Fruit fly (Drosophila melanogaster) whole organism, prepupa: ENCODE data around the gene Sgs5.

ENCODE experiments used
- Blimp-1 ChIP-seq: fragments of 200-800 bp; sonication (Bioruptor generic); optimal IDR thresholded peaks from 3 replicates; lab custom pipeline; 2017; ENCODE audit warnings: missing biosample characterization, missing genetic modification characterization, mild to moderate bottlenecking, moderate library complexity, missing genetic modification reagents
- CG10631 ChIP-seq: fragments of 200-800 bp; sonication (Bioruptor generic); optimal IDR thresholded peaks from 2 replicates; lab custom pipeline; 2016; ENCODE audit warnings: missing biosample characterization, missing genetic modification characterization
- CG10669 ChIP-seq: fragments of 200-800 bp; sonication (Bioruptor generic); optimal IDR thresholded peaks from 3 replicates; lab custom pipeline; 2018; ENCODE audit warnings: missing biosample characterization, mild to moderate bottlenecking, missing genetic modification characterization, moderate library complexity
- CG11902 ChIP-seq: fragments of 200-800 bp; sonication (Bioruptor generic); optimal IDR thresholded peaks from 3 replicates; lab custom pipeline; 2016; ENCODE audit warnings: missing biosample characterization, missing genetic modification characterization
- CG15336 ChIP-seq: fragments of 200-800 bp; sonication (Bioruptor generic); IDR thresholded peaks from 2 replicates; pipeline ENCODE4 v1.3.6; 2022; ENCODE audit warnings: missing biosample characterization, missing genetic modification characterization
- CG1621 ChIP-seq: fragments of 200-800 bp; sonication (Bioruptor generic); optimal IDR thresholded peaks from 3 replicates; lab custom pipeline; 2018; ENCODE audit warnings: missing biosample characterization, mild to moderate bottlenecking, missing genetic modification characterization
- CG3032 ChIP-seq: fragments of 200-800 bp; optimal IDR thresholded peaks from 2 replicates; lab custom pipeline; 2019; ENCODE audit warnings: missing biosample characterization, mild to moderate bottlenecking, missing genetic modification characterization, moderate library complexity
- CG31627 ChIP-seq: fragments of 200-800 bp; sonication (Bioruptor generic); optimal IDR thresholded peaks from 3 replicates; lab custom pipeline; 2016; ENCODE audit warnings: missing biosample characterization, missing genetic modification characterization
- CG34406 ChIP-seq: fragments of 200-800 bp; sonication (Bioruptor generic); optimal IDR thresholded peaks from 3 replicates; lab custom pipeline; 2016; ENCODE audit warnings: missing biosample characterization, missing genetic modification characterization
- CG3919 ChIP-seq: fragments of 200-800 bp; sonication (Bioruptor generic); optimal IDR thresholded peaks from 3 replicates; lab custom pipeline; 2016; ENCODE audit warnings: missing biosample characterization, missing genetic modification characterization
- CG6276 ChIP-seq: fragments of 200-800 bp; sonication (Bioruptor generic); optimal IDR thresholded peaks from 2 replicates; lab custom pipeline; 2017; ENCODE audit warnings: missing biosample characterization, mild to moderate bottlenecking, missing genetic modification characterization
- CG6792 ChIP-seq: fragments of 200-800 bp; sonication (Bioruptor generic); optimal IDR thresholded peaks from 3 replicates; lab custom pipeline; 2016; ENCODE audit warnings: missing biosample characterization, missing genetic modification characterization
- CG6808 ChIP-seq: fragments of 200-800 bp; sonication (Bioruptor generic); optimal IDR thresholded peaks from 3 replicates; lab custom pipeline; 2017; ENCODE audit warnings: missing biosample characterization, missing genetic modification characterization, mild to moderate bottlenecking, moderate library complexity, missing genetic modification reagents
- CG6854 ChIP-seq: fragments of 200-800 bp; sonication (Bioruptor generic); optimal IDR thresholded peaks from 2 replicates; lab custom pipeline; 2017; ENCODE audit warnings: missing biosample characterization, mild to moderate bottlenecking, missing genetic modification characterization
- CG8119 ChIP-seq: fragments of 200-800 bp; sonication (Bioruptor generic); IDR thresholded peaks from 3 replicates; pipeline ENCODE4 v1.3.6; 2022; ENCODE audit warnings: missing biosample characterization, missing genetic modification characterization
- CG8319 ChIP-seq: fragments of 200-800 bp; sonication (Bioruptor generic); optimal IDR thresholded peaks from 3 replicates; lab custom pipeline; 2016; ENCODE audit warnings: missing biosample characterization, missing genetic modification characterization
- Eip78C ChIP-seq: fragments of 200-800 bp; sonication (Bioruptor generic); peaks from one replicate; lab custom pipeline; 2016; ENCODE audit warnings: missing biosample characterization, missing genetic modification characterization
- Eip93F ChIP-seq: fragments of 200-800 bp; sonication (Bioruptor generic); optimal IDR thresholded peaks from 2 replicates; lab custom pipeline; 2016; ENCODE audit warnings: missing biosample characterization, mild to moderate bottlenecking, missing genetic modification characterization
- Ets21C ChIP-seq: fragments of 200-800 bp; sonication (Bioruptor generic); optimal IDR thresholded peaks from 3 replicates; lab custom pipeline; 2016; ENCODE audit warnings: missing biosample characterization, missing genetic modification characterization
- Ets96B ChIP-seq: fragments of 200-800 bp; optimal IDR thresholded peaks from 2 replicates; lab custom pipeline; 2019; ENCODE audit warnings: missing biosample characterization, mild to moderate bottlenecking, missing genetic modification characterization, moderate library complexity
- Hr38 ChIP-seq: sonication (Bioruptor generic); optimal IDR thresholded peaks from 2 replicates; lab custom pipeline; 2016; ENCODE audit warnings: missing biosample characterization, missing genetic modification characterization
- Hr4 ChIP-seq: fragments of 200-800 bp; sonication (Bioruptor generic); optimal IDR thresholded peaks from 3 replicates; lab custom pipeline; 2016; ENCODE audit warnings: missing biosample characterization, missing genetic modification characterization
- Lpt ChIP-seq: fragments of 200-800 bp; sonication (Bioruptor generic); optimal IDR thresholded peaks from 3 replicates; lab custom pipeline; 2016; ENCODE audit warnings: missing biosample characterization, missing genetic modification characterization
- Met ChIP-seq: fragments of 200-800 bp; sonication (Bioruptor generic); optimal IDR thresholded peaks from 3 replicates; lab custom pipeline; 2016; ENCODE audit warnings: missing biosample characterization, missing genetic modification characterization
- Smox ChIP-seq: fragments of 200-800 bp; sonication (Bioruptor generic); optimal IDR thresholded peaks from 3 replicates; lab custom pipeline; 2016; ENCODE audit warnings: missing biosample characterization, missing genetic modification characterization
- Sox102F ChIP-seq: fragments of 200-800 bp; sonication (Bioruptor generic); optimal IDR thresholded peaks from 2 replicates; lab custom pipeline; 2016; ENCODE audit warnings: missing biosample characterization, mild to moderate bottlenecking, missing genetic modification characterization
- Sox14 ChIP-seq: fragments of 200-800 bp; sonication (Bioruptor generic); optimal IDR thresholded peaks from 3 replicates; lab custom pipeline; 2016; ENCODE audit warnings: missing biosample characterization, missing genetic modification characterization
- Sox15 ChIP-seq: fragments of 200-800 bp; sonication (Bioruptor generic); optimal IDR thresholded peaks from 3 replicates; lab custom pipeline; 2016; ENCODE audit warnings: missing biosample characterization, missing genetic modification characterization
- achi ChIP-seq: fragments of 200-800 bp; sonication (Bioruptor generic); optimal IDR thresholded peaks from 3 replicates; lab custom pipeline; 2016; ENCODE audit warnings: missing biosample characterization, missing genetic modification characterization
- acj6 ChIP-seq: fragments of 200-800 bp; sonication (Bioruptor generic); optimal IDR thresholded peaks from 3 replicates; lab custom pipeline; 2016; ENCODE audit warnings: missing biosample characterization, missing genetic modification characterization
- dsx ChIP-seq: fragments of 200-800 bp; optimal IDR thresholded peaks from 3 replicates; lab custom pipeline; 2019; ENCODE audit warnings: missing biosample characterization, mild to moderate bottlenecking, missing genetic modification characterization, moderate library complexity; ENCODE audit not compliant: poor library complexity, severe bottlenecking
- esn ChIP-seq: fragments of 200-800 bp; sonication (Bioruptor generic); optimal IDR thresholded peaks from 2 replicates; lab custom pipeline; 2016; ENCODE audit warnings: missing biosample characterization, mild to moderate bottlenecking, missing genetic modification characterization, moderate library complexity
- fd85E ChIP-seq: fragments of 200-800 bp; sonication (Bioruptor generic); optimal IDR thresholded peaks from 3 replicates; lab custom pipeline; 2016; ENCODE audit warnings: missing biosample characterization, missing genetic modification characterization
- lz ChIP-seq: fragments of 200-800 bp; sonication (Bioruptor generic); optimal IDR thresholded peaks from 3 replicates; lab custom pipeline; 2016; ENCODE audit warnings: missing biosample characterization, missing genetic modification characterization
- pdm3 ChIP-seq: fragments of 200-800 bp; sonication (Bioruptor generic); optimal IDR thresholded peaks from 3 replicates; lab custom pipeline; 2016; ENCODE audit warnings: missing biosample characterization, missing genetic modification characterization
- salr ChIP-seq, 2 experiments: fragments of 200-800 bp; sonication (Bioruptor generic); optimal IDR thresholded peaks; 3 replicates each; lab custom pipeline; 2016 to 2018; ENCODE audit warnings: missing biosample characterization in 2 of 2, missing genetic modification characterization in 2 of 2, mild to moderate bottlenecking in 1 of 2
- spab ChIP-seq: fragments of 200-800 bp; sonication (Bioruptor generic); optimal IDR thresholded peaks from 2 replicates; lab custom pipeline; 2017; ENCODE audit warnings: missing biosample characterization, mild to moderate bottlenecking, missing genetic modification characterization, missing genetic modification reagents
- ss ChIP-seq, 2 experiments: fragments of 200-800 bp; sonication (Bioruptor generic); optimal IDR thresholded peaks; 2 replicates in 1 of 2; 3 replicates in 1 of 2; lab custom pipeline; 2017 to 2018; ENCODE audit warnings: mild to moderate bottlenecking in 2 of 2, missing biosample characterization in 2 of 2, missing genetic modification characterization in 2 of 2, moderate library complexity in 1 of 2
- topi ChIP-seq: fragments of 200-800 bp; sonication (Bioruptor generic); optimal IDR thresholded peaks from 3 replicates; lab custom pipeline; 2016; ENCODE audit warnings: missing biosample characterization, missing genetic modification characterization
- vri ChIP-seq: fragments of 200-800 bp; sonication (Bioruptor generic); optimal IDR thresholded peaks from 3 replicates; lab custom pipeline; 2016; ENCODE audit warnings: missing biosample characterization, mild to moderate bottlenecking, missing genetic modification characterization

Sgs5 gene

dm6 chr3R:17613549-17613948, 18.4 kb downstream of the Sgs5 start, which contains the start of gene CG14327:
CG14327 (plus strand) TSS chr3R:17613709.
- TF ChIP-seq vri (GFP tag; lab: Kevin White, UChicago) (peak; percentile 34), topi (GFP tag; lab: Kevin White, UChicago) (no peak), ss (GFP tag; optimal IDR thresholded peaks at IDR 0.05; lab: Kevin White, UChicago) (peak; percentile 24 to 47), CG15336 (GFP tag; lab: Robert Waterston, UW) (no peak), Eip78C (GFP tag; lab: Kevin White, UChicago) (peak; percentile 25), Ets21C (no peak), esn (GFP tag; lab: Kevin White, UChicago) (no peak)

DNA sequence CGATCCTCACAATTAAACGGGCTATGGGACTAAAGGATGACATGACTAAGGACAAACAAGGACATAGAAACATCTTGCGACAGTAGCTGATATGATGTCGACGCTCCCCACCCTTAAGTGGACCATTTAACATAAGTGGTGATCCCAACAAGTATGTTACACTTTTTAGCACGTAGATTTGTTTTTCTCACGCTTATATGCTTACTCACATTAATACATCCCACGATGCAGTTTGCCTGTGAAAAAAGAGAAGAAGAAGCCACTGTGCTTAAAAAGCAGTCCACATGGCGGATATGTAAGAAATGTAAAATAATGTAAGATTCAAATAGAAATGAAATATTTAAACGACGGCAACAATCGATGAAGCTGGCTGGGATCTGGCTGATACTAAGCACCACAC, 19.9 kb downstream of the Sgs5 start:
- TF ChIP-seq CG3919 (GFP tag; lab: Kevin White, UChicago) = no peak
- TF ChIP-seq Eip93F (GFP tag; lab: Kevin White, UChicago) = no peak
- TF ChIP-seq acj6 = no peak
- TF ChIP-seq Hr38 (GFP tag; lab: Kevin White, UChicago) = no peak
- TF ChIP-seq CG8119 (GFP tag; lab: Robert Waterston, UW) = no peak
- TF ChIP-seq, all 60 proteins: peak for 0

DNA sequence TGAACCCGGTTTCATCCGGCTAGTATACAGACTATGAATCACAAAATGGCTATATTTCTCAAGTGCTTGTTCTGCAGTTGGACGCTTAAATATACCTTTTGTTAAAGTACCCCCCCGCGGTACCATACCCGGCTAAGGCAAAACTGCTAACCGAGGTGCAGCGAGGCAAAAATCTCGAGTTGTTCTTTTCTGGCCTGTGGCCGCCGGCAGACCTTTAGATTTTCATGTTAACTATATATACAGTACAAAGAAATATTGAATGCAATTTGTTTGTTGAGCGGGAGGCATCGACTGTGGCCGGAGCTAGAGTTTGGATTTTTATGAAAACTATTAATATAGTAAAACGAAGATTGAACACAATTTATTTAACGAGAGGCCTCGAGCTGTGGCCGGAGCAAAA, 20.6 kb downstream of the Sgs5 start:
- TF ChIP-seq CG15336 (GFP tag; lab: Robert Waterston, UW) (0 out of 2 replicates have a peak, but pooled peaks have one; percentile 10), pdm3 (GFP tag; lab: Kevin White, UChicago) (no peak)

dm6 chr3R:17616541-17616940, 21.4 kb downstream of the Sgs5 start:
- no peak for TF ChIP-seq Sox14 (GFP tag; lab: Kevin White, UChicago)
- TF ChIP-seq Sox15 = no peak
- TF ChIP-seq Blimp-1 (GFP tag; lab: Kevin White, UChicago) = no peak
- TF ChIP-seq CG6276 = no peak
- TF ChIP-seq CG11902 (GFP tag; lab: Kevin White, UChicago) = no peak
- TF ChIP-seq dsx = no peak
- TF ChIP-seq CG3032 (tag; lab: Kevin White, UChicago) = peak; percentile 11

DNA sequence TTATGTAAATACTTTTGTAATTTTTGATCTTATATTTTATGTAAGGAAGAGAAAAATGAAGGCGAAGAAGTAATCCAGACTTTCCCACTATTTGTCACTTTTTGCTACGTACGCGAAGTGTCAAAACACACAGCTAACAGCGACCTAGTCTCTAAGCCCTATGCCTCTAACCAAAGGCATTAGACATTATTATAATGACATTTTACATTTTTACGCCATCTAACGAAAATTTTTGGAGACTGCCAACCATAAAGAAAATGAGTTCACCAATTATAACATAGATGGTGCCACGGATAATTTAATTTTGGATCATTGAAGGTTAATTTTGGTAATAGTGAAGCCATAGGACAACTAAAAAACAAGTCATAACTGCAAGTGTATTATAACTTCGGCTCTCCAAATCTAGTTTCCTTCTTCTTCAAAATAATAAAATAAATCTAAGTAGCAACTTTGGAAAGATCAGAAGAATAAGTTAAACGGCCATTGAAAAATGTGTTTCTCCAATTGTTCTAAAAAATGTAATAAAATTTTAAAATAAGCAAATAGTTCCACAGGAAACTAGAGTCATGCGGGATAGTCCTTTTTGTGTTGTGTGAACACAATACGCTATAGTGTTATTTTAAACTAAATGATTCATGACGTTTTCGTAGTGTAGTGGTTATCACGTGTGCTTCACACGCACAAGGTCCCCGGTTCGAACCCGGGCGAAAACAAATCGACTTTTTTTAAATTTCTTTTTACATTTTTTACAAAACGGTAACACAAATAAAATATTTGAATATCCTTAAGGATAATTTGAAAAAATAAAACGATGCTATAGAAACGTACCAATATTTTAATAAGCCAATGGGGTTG, 22.2 kb downstream of the Sgs5 start:
- peak; percentile 27 for TF ChIP-seq Met
- no peak for TF ChIP-seq CG10631
- TF ChIP-seq CG6808 (GFP tag; lab: Kevin White, UChicago) = no peak
- no peak for TF ChIP-seq Ets96B
- TF ChIP-seq salr (GFP tag; optimal IDR thresholded peaks at IDR 0.05; lab: Kevin White, UChicago) = no peak
- TF ChIP-seq esn (GFP tag; lab: Kevin White, UChicago) = no peak
- no peak for TF ChIP-seq Sox14 (GFP tag; lab: Kevin White, UChicago)
- no peak for TF ChIP-seq CG34406 (GFP tag; lab: Kevin White, UChicago)
- TF ChIP-seq Hr4 = peak; percentile 20
- TF ChIP-seq Lpt (GFP tag; lab: Kevin White, UChicago) = no peak
- no peak for TF ChIP-seq CG8319 (GFP tag; lab: Kevin White, UChicago)
- TF ChIP-seq CG3032 (tag; lab: Kevin White, UChicago) = no peak
- TF ChIP-seq CG6854 = peak; percentile 5
- no peak for TF ChIP-seq CG1621 (tag; lab: Kevin White, UChicago)
- TF ChIP-seq dsx = no peak
- TF ChIP-seq Hr38 (GFP tag; lab: Kevin White, UChicago) = no peak
- peak; percentile 22 for TF ChIP-seq CG31627 (GFP tag; lab: Kevin White, UChicago)
- TF ChIP-seq pdm3 (GFP tag; lab: Kevin White, UChicago) = peak; percentile 9
- TF ChIP-seq acj6 = peak; percentile 9
- TF ChIP-seq fd85E (GFP tag; lab: Kevin White, UChicago) = no peak
- TF ChIP-seq Sox102F (GFP tag; lab: Kevin White, UChicago) = no peak
- no peak for TF ChIP-seq achi (GFP tag; lab: Kevin White, UChicago)
- TF ChIP-seq Smox (GFP tag; lab: Kevin White, UChicago) = peak; percentile 3
- TF ChIP-seq CG10669 (GFP tag; lab: Kevin White, UChicago) = no peak
- no peak for TF ChIP-seq spab (GFP tag; lab: Kevin White, UChicago)
- TF ChIP-seq Sox15 = no peak
- peak; percentile 79 for TF ChIP-seq Eip78C (GFP tag; lab: Kevin White, UChicago)
- TF ChIP-seq CG6792 (GFP tag; lab: Kevin White, UChicago) = peak; percentile 3
- peak; percentile 6 for TF ChIP-seq lz (GFP tag; lab: Kevin White, UChicago)
- no peak for TF ChIP-seq topi (GFP tag; lab: Kevin White, UChicago)
- TF ChIP-seq CG6276 = peak; percentile 31
